Worm (Caenorhabditis elegans): ENCODE data around the gene pfn-3.

The pfn-3 gene

ce11 chrX:1093154-1093553 is 12.7 kb upstream of the pfn-3 start:
- no peak for TF ChIP-seq T22C8.4 (GFP tag; IDR thresholded peaks at IDR 0.05)
- TF ChIP-seq klf-2 (GFP tag; conservative IDR thresholded peaks at IDR 0.05), result no peak
- peak; percentile 27; the same call in 1 of the 2 replicates for TF ChIP-seq tab-1 (GFP tag; IDR thresholded peaks at IDR 0.05)
- TF ChIP-seq cog-1 (tag; optimal IDR thresholded peaks at IDR 0.05), result peak; percentile 70
- TF ChIP-seq ref-1 (GFP tag; conservative IDR thresholded peaks at IDR 0.05), result 0 out of 2 replicates have a peak, but pooled peaks have one; percentile 34
- 0 out of 2 replicates have a peak, but pooled peaks have one; percentile 47 for TF ChIP-seq ztf-23 (GFP tag; IDR thresholded peaks at IDR 0.05)
- TF ChIP-seq med-1 (GFP tag; optimal IDR thresholded peaks at IDR 0.05; ENCODE audit: insufficient read depth), result no peak
- TF ChIP-seq flt-1 (GFP tag; IDR thresholded peaks at IDR 0.05), result peak; percentile 74
- TF ChIP-seq ztf-29 (GFP tag; IDR thresholded peaks at IDR 0.05), result 0 out of 2 replicates have a peak, but pooled peaks have one; percentile 16

ce11 chrX:1089676-1090075 is 9.2 kb upstream of the pfn-3 start:
- no peak for TF ChIP-seq cog-1 (tag; optimal IDR thresholded peaks at IDR 0.05)
- no peak for TF ChIP-seq ztf-23 (GFP tag; IDR thresholded peaks at IDR 0.05)
- TF ChIP-seq klf-2 (GFP tag; conservative IDR thresholded peaks at IDR 0.05), result no peak
- no peak for TF ChIP-seq med-1 (GFP tag; optimal IDR thresholded peaks at IDR 0.05; ENCODE audit: insufficient read depth)
- no peak for TF ChIP-seq T22C8.4 (GFP tag; IDR thresholded peaks at IDR 0.05)
- no peak for TF ChIP-seq flt-1 (GFP tag; IDR thresholded peaks at IDR 0.05)
- TF ChIP-seq tab-1 (GFP tag; IDR thresholded peaks at IDR 0.05), result no peak
- TF ChIP-seq ztf-29 (GFP tag; IDR thresholded peaks at IDR 0.05), result no peak
- TF ChIP-seq ref-1 (GFP tag; conservative IDR thresholded peaks at IDR 0.05), result no peak

ce11 chrX:1089133-1089532 is 8.7 kb upstream of the pfn-3 start:
- TF ChIP-seq flt-1 (GFP tag; IDR thresholded peaks at IDR 0.05), result 0 out of 2 replicates have a peak, but pooled peaks have one; percentile 8
- TF ChIP-seq klf-2 (GFP tag; conservative IDR thresholded peaks at IDR 0.05), result no peak
- no peak for TF ChIP-seq T22C8.4 (GFP tag; IDR thresholded peaks at IDR 0.05)
- 0 out of 2 replicates have a peak, but pooled peaks have one; percentile 57 for TF ChIP-seq tab-1 (GFP tag; IDR thresholded peaks at IDR 0.05)
- no peak for TF ChIP-seq ref-1 (GFP tag; conservative IDR thresholded peaks at IDR 0.05)
- no peak for TF ChIP-seq cog-1 (tag; optimal IDR thresholded peaks at IDR 0.05)
- TF ChIP-seq ztf-23 (GFP tag; IDR thresholded peaks at IDR 0.05), result no peak
- TF ChIP-seq med-1 (GFP tag; optimal IDR thresholded peaks at IDR 0.05; ENCODE audit: insufficient read depth), result no peak
- TF ChIP-seq ztf-29 (GFP tag; IDR thresholded peaks at IDR 0.05), result no peak

ce11 chrX:1088048-1088447 is 7.6 kb upstream of the pfn-3 start, which contains the start of gene rei-2:
TSS of gene rei-2 (minus strand) at chrX:1088148.
- TF ChIP-seq klf-2 (GFP tag; conservative IDR thresholded peaks at IDR 0.05) (no peak), ztf-23 (GFP tag; IDR thresholded peaks at IDR 0.05) (no peak), cog-1 (tag; optimal IDR thresholded peaks at IDR 0.05) (no peak), T22C8.4 (GFP tag; IDR thresholded peaks at IDR 0.05) (no peak), ztf-29 (GFP tag; IDR thresholded peaks at IDR 0.05) (no peak)

ce11 chrX:1086406-1086897 is 6.0 kb upstream of the pfn-3 start:
- TF ChIP-seq med-1 (GFP tag; optimal IDR thresholded peaks at IDR 0.05; ENCODE audit: insufficient read depth) (no peak), ref-1 (GFP tag; conservative IDR thresholded peaks at IDR 0.05) (no peak), ztf-29 (GFP tag; IDR thresholded peaks at IDR 0.05) (no peak), tab-1 (GFP tag; IDR thresholded peaks at IDR 0.05) (no peak), flt-1 (GFP tag; IDR thresholded peaks at IDR 0.05) (no peak), klf-2 (GFP tag; conservative IDR thresholded peaks at IDR 0.05) (no peak), ztf-23 (GFP tag; IDR thresholded peaks at IDR 0.05) (no peak), T22C8.4 (GFP tag; IDR thresholded peaks at IDR 0.05) (no peak), cog-1 (tag; optimal IDR thresholded peaks at IDR 0.05) (no peak)

- no peak for TF ChIP-seq ref-1 (GFP tag; conservative IDR thresholded peaks at IDR 0.05)
- no peak for TF ChIP-seq T22C8.4 (GFP tag; IDR thresholded peaks at IDR 0.05)
- TF ChIP-seq tab-1 (GFP tag; IDR thresholded peaks at IDR 0.05), result no peak
- TF ChIP-seq cog-1 (tag; optimal IDR thresholded peaks at IDR 0.05), result no peak
- TF ChIP-seq ztf-23 (GFP tag; IDR thresholded peaks at IDR 0.05), result no peak
- no peak for TF ChIP-seq med-1 (GFP tag; optimal IDR thresholded peaks at IDR 0.05; ENCODE audit: insufficient read depth)
Measured at ce11 chrX:1085000-1085399, 4.6 kb upstream of the pfn-3 start.

- TF ChIP-seq tab-1 (GFP tag; IDR thresholded peaks at IDR 0.05), result 0 out of 2 replicates have a peak, but pooled peaks have one; percentile 66
- peak; percentile 16 for TF ChIP-seq cog-1 (tag; optimal IDR thresholded peaks at IDR 0.05)
- no peak for TF ChIP-seq ztf-29 (GFP tag; IDR thresholded peaks at IDR 0.05)
Measured at ce11 chrX:1081927-1082326, 1.5 kb upstream of the pfn-3 start.

ce11 chrX:1072152-1072551 is 8.3 kb downstream of the pfn-3 start, which contains the start of gene lim-6:
TSS of gene lim-6 (plus strand) at chrX:1072452.
- TF ChIP-seq ref-1 (GFP tag; conservative IDR thresholded peaks at IDR 0.05) (no peak), cog-1 (tag; optimal IDR thresholded peaks at IDR 0.05) (no peak), tab-1 (GFP tag; IDR thresholded peaks at IDR 0.05) (no peak), med-1 (GFP tag; optimal IDR thresholded peaks at IDR 0.05; ENCODE audit: insufficient read depth) (no peak), flt-1 (GFP tag; IDR thresholded peaks at IDR 0.05) (no peak), ztf-23 (GFP tag; IDR thresholded peaks at IDR 0.05) (no peak)

- 0 out of 2 replicates have a peak, but pooled peaks have one; percentile 43 for TF ChIP-seq ztf-23 (GFP tag; IDR thresholded peaks at IDR 0.05)
Measured at ce11 chrX:1070585-1070984, 9.9 kb downstream of the pfn-3 start.

- no peak for TF ChIP-seq klf-2 (GFP tag; conservative IDR thresholded peaks at IDR 0.05)
- no peak for TF ChIP-seq T22C8.4 (GFP tag; IDR thresholded peaks at IDR 0.05)
- no peak for TF ChIP-seq ref-1 (GFP tag; conservative IDR thresholded peaks at IDR 0.05)
- TF ChIP-seq flt-1 (GFP tag; IDR thresholded peaks at IDR 0.05), result no peak
- no peak for TF ChIP-seq cog-1 (tag; optimal IDR thresholded peaks at IDR 0.05)
- TF ChIP-seq med-1 (GFP tag; optimal IDR thresholded peaks at IDR 0.05; ENCODE audit: insufficient read depth), result no peak
- no peak for TF ChIP-seq tab-1 (GFP tag; IDR thresholded peaks at IDR 0.05)
- TF ChIP-seq ztf-29 (GFP tag; IDR thresholded peaks at IDR 0.05), result no peak
- no peak for TF ChIP-seq ztf-23 (GFP tag; IDR thresholded peaks at IDR 0.05)
Measured at ce11 chrX:1068986-1069385, 11.5 kb downstream of the pfn-3 start, which contains the start of gene mksr-1. TSS of gene mksr-1 (minus strand) at chrX:1069129.
